Worm (Caenorhabditis elegans): ENCODE measurements around the gene C01B10.7.

- no peak for TF ChIP-seq nhr-25 (tag; optimal IDR thresholded peaks at IDR 0.05)
- no peak for TF ChIP-seq zag-1 (tag; optimal IDR thresholded peaks at IDR 0.05)
- no peak for TF ChIP-seq unc-62 (GFP tag; optimal IDR thresholded peaks at IDR 0.05)
- no peak for TF ChIP-seq ama-1 (optimal IDR thresholded peaks at IDR 0.05)
- no peak for TF ChIP-seq elt-3 (tag; optimal IDR thresholded peaks at IDR 0.05)
- no peak for TF ChIP-seq ZK546.5 (tag; optimal IDR thresholded peaks at IDR 0.05)
- no peak for TF ChIP-seq nhr-11 (tag; optimal IDR thresholded peaks at IDR 0.05)
- no peak for TF ChIP-seq nhr-237 (tag; optimal IDR thresholded peaks at IDR 0.05)
- no peak for TF ChIP-seq egl-27 (tag; optimal IDR thresholded peaks at IDR 0.05)
- TF ChIP-seq nhr-6 (tag; optimal IDR thresholded peaks at IDR 0.05) = no peak
- peak; percentile 42 for TF ChIP-seq snpc-4 (tag; optimal IDR thresholded peaks at IDR 0.05)
Measured at ce11 chrIV:6664336-6664735, 26.0 kb downstream of the C01B10.7 start.

All from whole organism, L2 larva.